Worm (Caenorhabditis elegans) whole organism, young adult: ENCODE measurements around the gene ZK550.6.

Experiments
- Y53G8AR.9 ChIP-seq: fragments of 200-800 bp; sonication (Bioruptor generic); conservative IDR thresholded peaks from 2 replicates; pipeline ENCODE4 v1.3.6; 2022; ENCODE audit warnings: missing genetic modification reagents, missing genetic modification characterization, missing compliant biosample characterization
- dox-1 ChIP-seq: fragments of 200-800 bp; sonication (Bioruptor generic); IDR thresholded peaks from 2 replicates; pipeline ENCODE4 v1.3.6; 2022; ENCODE audit warnings: missing genetic modification reagents, missing genetic modification characterization, missing compliant biosample characterization
- lin-35 ChIP-seq, 3 experiments: fragments of 150-350 bp in 2 of 3; sonication (generic microtip) in 1 of 3; optimal IDR thresholded peaks; 2 replicates each; lab custom pipeline; 2014 to 2018; ENCODE audit warnings: missing biosample characterization in 3 of 3, missing genetic modification characterization in 3 of 3, missing genetic modification reagents in 3 of 3
- sea-2 ChIP-seq: fragments of 200-800 bp; sonication (Bioruptor generic); IDR thresholded peaks from 2 replicates; pipeline ENCODE4 v1.3.6; 2022; ENCODE audit warnings: missing genetic modification characterization, missing compliant biosample characterization
- unc-62 ChIP-seq: fragments of 150-350 bp; optimal IDR thresholded peaks from 2 replicates; lab custom pipeline; 2014; ENCODE audit warnings: missing biosample characterization, missing genetic modification reagents, missing genetic modification characterization
- ztf-3 ChIP-seq: fragments of 200-800 bp; sonication (Bioruptor generic); optimal IDR thresholded peaks from 2 replicates; lab custom pipeline; 2018; ENCODE audit warnings: mild to moderate bottlenecking, missing genetic modification characterization, missing compliant biosample characterization

DNA sequence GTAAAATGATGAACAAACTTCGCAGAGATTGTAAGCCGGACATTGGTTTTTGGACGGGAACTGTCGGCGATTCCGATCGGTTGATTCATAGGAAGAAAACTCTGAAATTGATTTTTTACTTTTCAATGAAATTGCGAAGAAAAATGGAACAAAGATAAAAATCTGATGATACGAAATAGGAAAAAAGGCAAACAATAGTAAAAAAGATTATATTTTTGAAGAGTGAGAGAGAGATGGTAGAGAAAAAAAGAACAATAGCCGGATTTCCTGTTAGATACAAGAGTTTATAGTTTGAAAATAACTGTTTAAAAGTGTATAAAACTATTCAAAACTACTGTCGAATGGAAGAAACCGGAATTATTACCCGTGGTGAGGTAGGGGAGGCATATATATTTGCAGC is 21.8 kb upstream of the ZK550.6 start, which contains the start of gene nra-1:
- TF ChIP-seq dox-1 = no peak
- TF ChIP-seq unc-62 = no peak
- no peak for TF ChIP-seq lin-35 (GFP tag; optimal IDR thresholded peaks at IDR 0.05; lab: Kevin White, UChicago)
- TF ChIP-seq sea-2 (GFP tag; lab: Robert Waterston, UW) = no peak
- TF ChIP-seq ztf-3 (GFP tag; lab: Kevin White, UChicago) = no peak
- TF ChIP-seq Y53G8AR.9 (GFP tag; lab: Robert Waterston, UW) = no peak
